Fruit fly (Drosophila melanogaster): ENCODE results near the gene CG46396.

CG46396 gene

dm6 chr3R:6303738-6304137, at the start of gene CG46396:
Gene CG46396 (plus strand): TSS chr3R:6304038.
- TF ChIP-seq usp (GFP tag; optimal IDR thresholded peaks at IDR 0.05) (no peak), psq (optimal IDR thresholded peaks at IDR 0.05) (no peak)

- TF ChIP-seq pan (optimal IDR thresholded peaks at IDR 0.05), result no peak
- TF ChIP-seq EcR (GFP tag; optimal IDR thresholded peaks at IDR 0.05), result no peak
- no peak for TF ChIP-seq CG8478 (optimal IDR thresholded peaks at IDR 0.05)
- TF ChIP-seq Dll (optimal IDR thresholded peaks at IDR 0.05), result no peak
- no peak for TF ChIP-seq psq (optimal IDR thresholded peaks at IDR 0.05)
- no peak for TF ChIP-seq usp (GFP tag; optimal IDR thresholded peaks at IDR 0.05)
Observed at dm6 chr3R:6254438-6254837, 49.4 kb upstream of the CG46396 start.

DNA sequence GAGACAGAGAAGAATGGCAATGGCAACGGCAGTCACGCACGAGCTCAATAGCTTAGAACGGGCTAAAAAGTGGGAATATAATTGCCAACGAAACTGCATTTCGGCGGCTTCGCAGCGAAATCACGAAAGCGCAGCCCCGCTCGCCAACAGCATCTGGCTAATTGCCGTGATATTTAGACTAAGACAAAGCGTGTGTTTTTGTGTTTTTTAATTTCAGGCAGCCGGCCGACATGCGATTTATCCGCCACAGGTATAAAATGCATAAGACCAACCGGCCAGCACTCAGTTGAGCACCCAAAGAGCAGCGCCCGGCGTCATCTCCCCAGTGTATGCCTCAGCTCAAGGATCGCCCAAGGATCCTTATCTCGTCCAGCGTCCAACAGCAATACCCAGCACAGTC, 49.0 kb upstream of the CG46396 start, which contains the start of gene Osi8:
Gene Osi8, plus strand, starts transcription at position 301 of the 400 bp plus-strand sequence.
- no peak for TF ChIP-seq Dll (optimal IDR thresholded peaks at IDR 0.05)
- no peak for TF ChIP-seq pan (optimal IDR thresholded peaks at IDR 0.05)
- no peak for TF ChIP-seq EcR (GFP tag; optimal IDR thresholded peaks at IDR 0.05)
- no peak for TF ChIP-seq usp (GFP tag; optimal IDR thresholded peaks at IDR 0.05)
- no peak for TF ChIP-seq CG8478 (optimal IDR thresholded peaks at IDR 0.05)
- no peak for TF ChIP-seq psq (optimal IDR thresholded peaks at IDR 0.05)

DNA sequence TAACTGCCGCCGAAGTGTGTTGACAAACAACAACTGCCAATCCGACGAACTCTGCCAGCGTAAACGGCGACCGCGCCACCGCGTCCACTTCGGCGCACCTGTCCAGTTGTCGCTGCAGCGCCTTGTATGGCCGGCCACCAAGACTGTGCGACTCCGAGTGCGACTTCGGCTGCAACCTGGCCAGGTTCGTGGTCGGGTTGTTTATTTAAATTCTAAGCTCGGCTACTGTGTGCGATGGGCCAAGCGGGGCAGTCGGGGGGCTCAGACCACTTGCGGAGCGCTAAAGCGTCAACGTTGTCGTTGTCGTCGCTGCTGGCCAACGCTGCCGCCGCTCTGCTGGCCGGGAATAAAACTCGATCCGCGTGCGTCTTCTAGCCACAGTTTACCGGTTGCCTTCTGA, 44.0 kb upstream of the CG46396 start, which contains the start of gene Osi9:
Gene Osi9, plus strand, starts transcription at position 375 of the 400 bp plus-strand sequence.
- no peak for TF ChIP-seq psq (optimal IDR thresholded peaks at IDR 0.05)
- no peak for TF ChIP-seq Dll (optimal IDR thresholded peaks at IDR 0.05)
- TF ChIP-seq pan (optimal IDR thresholded peaks at IDR 0.05), result no peak
- TF ChIP-seq usp (GFP tag; optimal IDR thresholded peaks at IDR 0.05), result no peak
- no peak for TF ChIP-seq CG8478 (optimal IDR thresholded peaks at IDR 0.05)
- TF ChIP-seq EcR (GFP tag; optimal IDR thresholded peaks at IDR 0.05), result no peak

dm6 chr3R:6263658-6264057, 40.2 kb upstream of the CG46396 start, which contains the start of gene Osi10a:
Gene Osi10a (plus strand): TSS chr3R:6263958.
- no peak for TF ChIP-seq CG8478 (optimal IDR thresholded peaks at IDR 0.05)
- no peak for TF ChIP-seq EcR (GFP tag; optimal IDR thresholded peaks at IDR 0.05)
- TF ChIP-seq usp (GFP tag; optimal IDR thresholded peaks at IDR 0.05), result no peak
- TF ChIP-seq psq (optimal IDR thresholded peaks at IDR 0.05), result no peak
- TF ChIP-seq Dll (optimal IDR thresholded peaks at IDR 0.05), result no peak
- no peak for TF ChIP-seq pan (optimal IDR thresholded peaks at IDR 0.05)

- TF ChIP-seq EcR (GFP tag; optimal IDR thresholded peaks at IDR 0.05) (no peak), psq (optimal IDR thresholded peaks at IDR 0.05) (no peak), CG8478 (optimal IDR thresholded peaks at IDR 0.05) (no peak), pan (optimal IDR thresholded peaks at IDR 0.05) (no peak), Dll (optimal IDR thresholded peaks at IDR 0.05) (no peak), usp (GFP tag; optimal IDR thresholded peaks at IDR 0.05) (no peak)
Observed at dm6 chr3R:6265890-6266289, 37.9 kb upstream of the CG46396 start, which contains the start of gene Osi10b. Gene Osi10b (plus strand): TSS chr3R:6266190.

- TF ChIP-seq pan (optimal IDR thresholded peaks at IDR 0.05) (no peak), Dll (optimal IDR thresholded peaks at IDR 0.05) (no peak), psq (optimal IDR thresholded peaks at IDR 0.05) (no peak), CG8478 (optimal IDR thresholded peaks at IDR 0.05) (no peak), EcR (GFP tag; optimal IDR thresholded peaks at IDR 0.05) (no peak), usp (GFP tag; optimal IDR thresholded peaks at IDR 0.05) (no peak)
Observed at dm6 chr3R:6268657-6269056, 35.2 kb upstream of the CG46396 start, which contains the start of gene Osi11. Gene Osi11 (minus strand): TSS chr3R:6268757.

DNA sequence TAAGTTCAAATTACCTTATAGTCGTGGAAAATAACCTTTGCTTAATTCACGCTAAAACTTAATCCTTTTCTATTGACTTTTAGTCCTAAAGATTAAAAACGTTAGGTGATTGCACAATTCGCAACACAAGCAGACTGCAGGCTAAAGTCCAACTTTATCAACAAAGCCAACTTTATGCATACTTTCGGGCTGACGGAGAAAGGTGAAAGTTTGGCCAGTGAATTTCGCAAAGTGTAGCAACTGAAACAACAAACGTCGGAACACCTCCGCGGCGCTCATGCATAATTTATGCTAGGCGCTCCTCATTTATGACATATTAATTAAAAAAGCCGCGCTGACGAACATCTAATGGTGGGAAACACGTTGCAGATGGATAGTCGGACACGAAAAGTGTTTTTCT, 33.9 kb upstream of the CG46396 start:
- TF ChIP-seq psq (optimal IDR thresholded peaks at IDR 0.05) (no peak), pan (optimal IDR thresholded peaks at IDR 0.05) (no peak), CG8478 (optimal IDR thresholded peaks at IDR 0.05) (no peak), usp (GFP tag; optimal IDR thresholded peaks at IDR 0.05) (no peak), EcR (GFP tag; optimal IDR thresholded peaks at IDR 0.05) (no peak), Dll (optimal IDR thresholded peaks at IDR 0.05) (no peak)

DNA sequence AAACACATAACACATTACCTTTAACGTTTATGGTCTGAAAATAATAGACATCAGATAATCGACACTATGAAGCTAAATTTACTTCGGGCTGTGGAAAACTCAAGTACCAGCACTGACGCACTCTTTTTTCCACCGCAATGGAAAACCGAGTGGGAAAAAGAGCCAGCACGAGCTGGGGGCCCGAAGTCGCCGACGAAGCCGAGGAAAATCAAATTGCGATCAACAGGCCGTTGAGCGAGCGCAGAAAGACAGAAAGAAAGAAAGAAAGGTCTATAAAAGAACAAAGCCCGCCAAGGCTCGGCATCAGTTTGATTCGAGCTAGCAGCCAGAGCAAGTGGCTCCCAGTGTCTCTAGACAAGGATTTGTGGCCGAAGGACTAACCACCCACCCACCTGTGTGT, 25.6 kb upstream of the CG46396 start, which contains the start of gene Osi12:
Gene Osi12, plus strand, starts transcription at position 301 of the 400 bp plus-strand sequence.
- no peak for TF ChIP-seq EcR (GFP tag; optimal IDR thresholded peaks at IDR 0.05)
- no peak for TF ChIP-seq CG8478 (optimal IDR thresholded peaks at IDR 0.05)
- no peak for TF ChIP-seq pan (optimal IDR thresholded peaks at IDR 0.05)

- TF ChIP-seq pan (optimal IDR thresholded peaks at IDR 0.05) (no peak), Dll (optimal IDR thresholded peaks at IDR 0.05) (no peak), CG8478 (optimal IDR thresholded peaks at IDR 0.05) (no peak), EcR (GFP tag; optimal IDR thresholded peaks at IDR 0.05) (no peak), usp (GFP tag; optimal IDR thresholded peaks at IDR 0.05) (no peak), psq (optimal IDR thresholded peaks at IDR 0.05) (no peak)
Observed at dm6 chr3R:6285100-6285499, 18.7 kb upstream of the CG46396 start, which contains the start of gene CG15597. Gene CG15597 (minus strand): TSS chr3R:6285200.

DNA sequence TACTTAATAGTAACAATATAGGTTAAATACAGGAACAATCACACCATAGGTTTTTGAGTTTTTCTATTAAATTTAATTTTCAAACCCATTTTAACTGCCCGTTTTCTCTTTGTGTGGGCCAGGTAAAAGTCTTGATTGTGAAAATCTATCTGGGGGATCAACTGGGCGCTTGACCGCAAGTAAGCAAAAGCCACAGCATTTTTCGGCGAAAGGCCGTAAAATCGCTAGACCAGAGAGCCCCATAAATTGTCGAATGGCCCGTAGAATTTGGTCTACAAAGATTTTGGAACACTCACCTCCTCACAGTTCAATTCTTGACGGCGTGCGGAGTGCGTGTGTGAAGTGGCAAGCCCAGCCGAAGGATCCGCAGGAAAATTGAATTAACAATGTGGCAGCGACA, 16.4 kb upstream of the CG46396 start, which contains the start of gene CG15594:
Gene CG15594, plus strand, starts transcription at position 301 of the 400 bp plus-strand sequence.
- TF ChIP-seq Dll (optimal IDR thresholded peaks at IDR 0.05) (no peak), CG8478 (optimal IDR thresholded peaks at IDR 0.05) (no peak), usp (GFP tag; optimal IDR thresholded peaks at IDR 0.05) (no peak), psq (optimal IDR thresholded peaks at IDR 0.05) (no peak), EcR (GFP tag; optimal IDR thresholded peaks at IDR 0.05) (no peak), pan (optimal IDR thresholded peaks at IDR 0.05) (no peak)

DNA sequence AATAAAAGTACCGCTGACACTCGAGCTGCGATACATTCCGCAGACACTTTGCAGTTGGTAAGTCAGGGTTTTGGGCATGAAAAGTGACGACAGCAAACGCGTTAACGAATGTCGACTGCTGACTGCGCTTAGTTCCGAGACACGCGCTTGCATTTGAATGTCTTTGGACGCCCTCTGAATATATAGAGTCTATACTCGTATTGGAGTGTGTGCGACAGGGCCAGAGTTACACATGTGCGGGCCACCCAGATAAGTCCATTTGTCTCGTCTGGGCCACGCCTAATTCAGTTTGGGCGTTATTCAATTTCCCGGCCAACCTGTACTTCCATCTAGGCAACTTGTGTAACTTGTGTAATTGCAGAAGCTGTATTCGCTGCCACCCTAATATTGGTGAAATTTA, 13.5 kb upstream of the CG46396 start:
- TF ChIP-seq usp (GFP tag; optimal IDR thresholded peaks at IDR 0.05) (no peak), EcR (GFP tag; optimal IDR thresholded peaks at IDR 0.05) (no peak), CG8478 (optimal IDR thresholded peaks at IDR 0.05) (no peak), psq (optimal IDR thresholded peaks at IDR 0.05) (no peak), pan (optimal IDR thresholded peaks at IDR 0.05) (no peak), Dll (optimal IDR thresholded peaks at IDR 0.05) (no peak)

DNA sequence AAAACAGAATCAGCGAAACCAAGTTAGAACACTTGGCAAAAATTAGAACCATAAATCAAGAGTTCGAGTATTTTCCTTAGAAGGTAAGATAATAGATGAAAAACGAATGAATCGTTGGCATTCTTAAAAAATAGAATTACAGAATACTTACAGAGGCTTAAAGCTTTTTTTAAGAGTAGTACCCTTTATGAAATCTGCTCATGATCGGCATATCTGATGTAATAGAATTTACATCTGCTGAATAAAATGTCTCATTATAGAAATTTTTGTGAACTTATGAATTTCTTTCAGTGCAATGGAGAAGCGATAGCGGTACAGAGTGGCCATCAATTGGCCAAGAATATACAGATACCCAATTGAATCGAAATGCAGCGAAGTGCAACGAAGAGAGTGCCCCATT, 12.4 kb upstream of the CG46396 start, which contains the start of gene Osi13:
Gene Osi13, plus strand, starts transcription at position 301 of the 400 bp plus-strand sequence.
- no peak for TF ChIP-seq EcR (GFP tag; optimal IDR thresholded peaks at IDR 0.05)
- TF ChIP-seq pan (optimal IDR thresholded peaks at IDR 0.05), result no peak
- TF ChIP-seq CG8478 (optimal IDR thresholded peaks at IDR 0.05), result no peak
- no peak for TF ChIP-seq usp (GFP tag; optimal IDR thresholded peaks at IDR 0.05)
- no peak for TF ChIP-seq psq (optimal IDR thresholded peaks at IDR 0.05)

All from whole organism.